Worm (Caenorhabditis elegans) whole organism, L2 larva: ENCODE measurements around the gene F43D2.7.
A peak's percentile ranks its signal among the peaks of the same experiment; 100 is the strongest.

Experiments
- C34F6.9 ChIP-seq: fragments of 150-350 bp; optimal IDR thresholded peaks from 2 replicates; lab custom pipeline; 2014; ENCODE audit warnings: missing biosample characterization, missing genetic modification characterization
- F13H6.1 ChIP-seq: sonication (generic microtip); optimal IDR thresholded peaks from 2 replicates; lab custom pipeline; 2016; ENCODE audit warnings: missing genetic modification characterization, missing compliant biosample characterization
- R02D3.7 ChIP-seq: fragments of 150-350 bp; optimal IDR thresholded peaks from 2 replicates; lab custom pipeline; 2014; ENCODE audit warnings: missing biosample characterization, missing genetic modification characterization
- Y55F3AM.14 ChIP-seq: fragments of 200-800 bp; sonication (Bioruptor generic); optimal IDR thresholded peaks from 2 replicates; lab custom pipeline; 2018; ENCODE audit warnings: mild to moderate bottlenecking, missing genetic modification characterization, missing compliant biosample characterization
- ZK546.5 ChIP-seq: sonication (generic microtip); optimal IDR thresholded peaks from 2 replicates; lab custom pipeline; 2017; ENCODE audit warnings: missing biosample characterization, missing genetic modification characterization
- alr-1 ChIP-seq: fragments of 150-350 bp; optimal IDR thresholded peaks from 2 replicates; lab custom pipeline; 2014; ENCODE audit warnings: missing biosample characterization, missing genetic modification characterization
- aly-2 ChIP-seq: fragments of 150-350 bp; optimal IDR thresholded peaks from 2 replicates; lab custom pipeline; 2014; ENCODE audit warnings: missing biosample characterization, missing genetic modification characterization
- ama-1 ChIP-seq: fragments of 150-350 bp; optimal IDR thresholded peaks from 2 replicates; lab custom pipeline; 2018; ENCODE audit warnings: inconsistent platforms
- blmp-1 ChIP-seq: sonication (generic microtip); optimal IDR thresholded peaks from 2 replicates; lab custom pipeline; 2017; ENCODE audit warnings: missing genetic modification characterization, mild to moderate bottlenecking, missing compliant biosample characterization, antibody characterized with exemption, moderate library complexity; ENCODE audit not compliant: insufficient read depth
- ceh-16 ChIP-seq: fragments of 150-350 bp; optimal IDR thresholded peaks from 2 replicates; lab custom pipeline; 2014; ENCODE audit warnings: missing biosample characterization, missing genetic modification characterization
- ceh-82 ChIP-seq: fragments of 150-350 bp; optimal IDR thresholded peaks from 2 replicates; lab custom pipeline; 2014; ENCODE audit warnings: missing biosample characterization, missing genetic modification characterization
- crh-2 ChIP-seq: sonication (generic microtip); optimal IDR thresholded peaks from 2 replicates; lab custom pipeline; 2017; ENCODE audit warnings: missing biosample characterization, missing genetic modification characterization
- egl-27 ChIP-seq: sonication (generic microtip); optimal IDR thresholded peaks from 3 replicates; lab custom pipeline; 2017; ENCODE audit warnings: missing biosample characterization, missing genetic modification reagents, missing genetic modification characterization
- elt-1 ChIP-seq: fragments of 150-350 bp; optimal IDR thresholded peaks from 2 replicates; lab custom pipeline; 2014; ENCODE audit warnings: missing biosample characterization, missing genetic modification characterization
- fos-1 ChIP-seq: fragments of 150-350 bp; optimal IDR thresholded peaks from 2 replicates; lab custom pipeline; 2014; ENCODE audit warnings: missing biosample characterization, missing genetic modification characterization
- lin-11 ChIP-seq: fragments of 150-350 bp; sonication (generic microtip); optimal IDR thresholded peaks from 2 replicates; lab custom pipeline; 2014; ENCODE audit warnings: missing biosample characterization, missing genetic modification characterization, inconsistent platforms, mixed read lengths
- lin-13 ChIP-seq: fragments of 150-350 bp; optimal IDR thresholded peaks from 2 replicates; lab custom pipeline; 2014; ENCODE audit warnings: missing biosample characterization, missing genetic modification reagents, missing genetic modification characterization
- lin-39 ChIP-seq: fragments of 150-350 bp; optimal IDR thresholded peaks from 2 replicates; lab custom pipeline; 2014; ENCODE audit warnings: missing biosample characterization, missing genetic modification reagents, missing genetic modification characterization
- lsy-2 ChIP-seq, 2 experiments: fragments of 150-350 bp in 1 of 2; sonication (generic microtip) in 1 of 2; optimal IDR thresholded peaks; 2 replicates each; lab custom pipeline; 2014 to 2017; ENCODE audit warnings: missing biosample characterization in 2 of 2, missing genetic modification characterization in 2 of 2
- mdl-1 ChIP-seq, 2 experiments: fragments of 150-350 bp in 1 of 2; sonication (generic microtip) in 1 of 2; optimal IDR thresholded peaks; 2 replicates each; lab custom pipeline; 2017; ENCODE audit warnings: missing biosample characterization in 2 of 2, missing genetic modification characterization in 2 of 2
- nhr-11 ChIP-seq: fragments of 150-350 bp; optimal IDR thresholded peaks from 2 replicates; lab custom pipeline; 2014; ENCODE audit warnings: missing biosample characterization, missing genetic modification characterization
- nhr-12 ChIP-seq: fragments of 150-350 bp; optimal IDR thresholded peaks from 2 replicates; lab custom pipeline; 2014; ENCODE audit warnings: missing biosample characterization, missing genetic modification characterization
- nhr-129 ChIP-seq: fragments of 150-350 bp; optimal IDR thresholded peaks from 2 replicates; lab custom pipeline; 2014; ENCODE audit warnings: missing biosample characterization, missing genetic modification characterization
- nhr-21 ChIP-seq: fragments of 150-350 bp; optimal IDR thresholded peaks from 2 replicates; lab custom pipeline; 2014; ENCODE audit warnings: missing biosample characterization, missing genetic modification characterization
- nhr-23 ChIP-seq: fragments of 150-350 bp; optimal IDR thresholded peaks from 2 replicates; lab custom pipeline; 2014; ENCODE audit warnings: missing biosample characterization, missing genetic modification reagents, missing genetic modification characterization
- nhr-237 ChIP-seq: fragments of 150-350 bp; optimal IDR thresholded peaks from 2 replicates; lab custom pipeline; 2014; ENCODE audit warnings: missing biosample characterization, missing genetic modification characterization
- nhr-25 ChIP-seq: fragments of 150-350 bp; sonication (generic microtip); optimal IDR thresholded peaks from 3 replicates; lab custom pipeline; 2014; ENCODE audit warnings: missing biosample characterization, missing genetic modification characterization
- nhr-77 ChIP-seq: fragments of 150-350 bp; optimal IDR thresholded peaks from 2 replicates; lab custom pipeline; 2014; ENCODE audit warnings: missing biosample characterization, missing genetic modification characterization
- peb-1 ChIP-seq: fragments of 150-350 bp; optimal IDR thresholded peaks from 2 replicates; lab custom pipeline; 2014; ENCODE audit warnings: missing biosample characterization, missing genetic modification characterization
- sem-4 ChIP-seq: fragments of 150-350 bp; optimal IDR thresholded peaks from 2 replicates; lab custom pipeline; 2014; ENCODE audit warnings: missing biosample characterization, missing genetic modification reagents, missing genetic modification characterization
- skn-1 ChIP-seq: sonication (generic microtip); optimal IDR thresholded peaks from 2 replicates; lab custom pipeline; 2017; ENCODE audit warnings: missing biosample characterization, missing genetic modification characterization
- sma-3 ChIP-seq: sonication (generic microtip); optimal IDR thresholded peaks from 2 replicates; lab custom pipeline; 2016; ENCODE audit warnings: missing genetic modification reagents, missing genetic modification characterization, missing compliant biosample characterization
- sma-9 ChIP-seq, 2 experiments: fragments of 150-350 bp in 1 of 2; sonication (generic microtip) in 1 of 2; optimal IDR thresholded peaks; 2 replicates each; lab custom pipeline; 2014 to 2016; ENCODE audit warnings: missing genetic modification characterization in 2 of 2, mild to moderate bottlenecking in 1 of 2, missing biosample characterization in 1 of 2, missing compliant biosample characterization in 1 of 2, missing genetic modification reagents in 1 of 2, moderate library complexity in 1 of 2
- snpc-4 ChIP-seq: fragments of 150-350 bp; optimal IDR thresholded peaks from 2 replicates; lab custom pipeline; 2014; ENCODE audit warnings: missing biosample characterization, missing genetic modification characterization
- unc-39 ChIP-seq: fragments of 150-350 bp; optimal IDR thresholded peaks from 2 replicates; lab custom pipeline; 2014; ENCODE audit warnings: missing biosample characterization, missing genetic modification characterization
- unc-62 ChIP-seq: fragments of 150-350 bp; optimal IDR thresholded peaks from 2 replicates; lab custom pipeline; 2014; ENCODE audit warnings: missing biosample characterization, missing genetic modification reagents, missing genetic modification characterization
- zag-1 ChIP-seq: fragments of 150-350 bp; optimal IDR thresholded peaks from 2 replicates; lab custom pipeline; 2014; ENCODE audit warnings: missing biosample characterization, missing genetic modification characterization
- ztf-11 ChIP-seq: sonication (generic microtip); optimal IDR thresholded peaks from 2 replicates; lab custom pipeline; 2017; ENCODE audit warnings: missing biosample characterization, missing genetic modification characterization
- ztf-4 ChIP-seq: fragments of 150-350 bp; optimal IDR thresholded peaks from 2 replicates; lab custom pipeline; 2014; ENCODE audit warnings: missing biosample characterization, missing genetic modification characterization

Gene F43D2.7

ce11 chrV:14688097-14688912 is 48.3 kb upstream of the F43D2.7 start, which contains the start of gene C47E8.11 (continued):
- TF ChIP-seq ZK546.5 (tag; lab: Kevin White, UChicago), result no peak
- peak; percentile 93 for TF ChIP-seq skn-1 (tag; lab: Kevin White, UChicago)
- TF ChIP-seq mdl-1 (tag; optimal IDR thresholded peaks at IDR 0.05; lab: Kevin White, UChicago), result no peak
- no peak for TF ChIP-seq ztf-11 (tag; lab: Kevin White, UChicago)
- no peak for TF ChIP-seq unc-39
- TF ChIP-seq nhr-129, result peak; percentile 65
- no peak for TF ChIP-seq nhr-23 (tag; lab: Kevin White, UChicago)
- TF ChIP-seq crh-2 (tag; lab: Kevin White, UChicago), result peak; percentile 76
- no peak for TF ChIP-seq Y55F3AM.14 (GFP tag; lab: Kevin White, UChicago)
- no peak for TF ChIP-seq lin-39 (tag; lab: Kevin White, UChicago)
- TF ChIP-seq ztf-4, result peak; percentile 92
- no peak for TF ChIP-seq alr-1
- peak; percentile 44 for TF ChIP-seq snpc-4 (tag; lab: Kevin White, UChicago)
- no peak for TF ChIP-seq lin-11 (tag; lab: Kevin White, UChicago)
- peak; percentile 31 for TF ChIP-seq sem-4
- TF ChIP-seq nhr-25 (tag; lab: Kevin White, UChicago), result peak; percentile 14
- TF ChIP-seq nhr-11 (tag; lab: Kevin White, UChicago), result no peak
- TF ChIP-seq C34F6.9 (tag; lab: Kevin White, UChicago), result peak; percentile 61
- no peak for TF ChIP-seq R02D3.7 (tag; lab: Kevin White, UChicago)

- TF ChIP-seq lin-11 (tag; lab: Kevin White, UChicago) (peak; percentile 56), nhr-25 (tag; lab: Kevin White, UChicago) (no peak), ztf-4 (peak; percentile 16), skn-1 (tag; lab: Kevin White, UChicago) (peak; percentile 21), ama-1 (lab: Kevin White, UChicago) (peak; percentile 60), ceh-16 (tag; lab: Kevin White, UChicago) (no peak), zag-1 (tag; lab: Kevin White, UChicago) (no peak)
These were observed 47.4 kb upstream of the F43D2.7 start for ce11 chrV:14687106-14687964.

- TF ChIP-seq nhr-12 (tag; lab: Kevin White, UChicago) (no peak), C34F6.9 (tag; lab: Kevin White, UChicago) (no peak), ama-1 (lab: Kevin White, UChicago) (peak; percentile 90), lin-13 (GFP tag; lab: Kevin White, UChicago) (no peak), skn-1 (tag; lab: Kevin White, UChicago) (peak; percentile 12), nhr-129 (peak; percentile 32)
These were observed 46.5 kb upstream of the F43D2.7 start for ce11 chrV:14686231-14687105.

ce11 chrV:14685435-14686058 is 45.6 kb upstream of the F43D2.7 start, which contains the start of gene C47E8.4:
TSS of gene C47E8.4 (minus strand) at chrV:14685485.
- TF ChIP-seq alr-1 (no peak), lin-39 (tag; lab: Kevin White, UChicago) (peak; percentile 68), nhr-77 (tag; lab: Kevin White, UChicago) (peak; percentile 83), elt-1 (tag; lab: Kevin White, UChicago) (no peak), aly-2 (tag; lab: Kevin White, UChicago) (no peak), ZK546.5 (tag; lab: Kevin White, UChicago) (peak; percentile 70), egl-27 (tag; lab: Kevin White, UChicago) (peak; percentile 95), ztf-11 (tag; lab: Kevin White, UChicago) (peak; percentile 68), sma-9 (GFP tag; optimal IDR thresholded peaks at IDR 0.05; lab: Kevin White, UChicago) (peak; percentile 99), sma-9 (tag; optimal IDR thresholded peaks at IDR 0.05; lab: Kevin White, UChicago) (no peak), zag-1 (tag; lab: Kevin White, UChicago) (peak; percentile 93), C34F6.9 (tag; lab: Kevin White, UChicago) (peak; percentile 99), lsy-2 (tag; optimal IDR thresholded peaks at IDR 0.05; lab: Kevin White, UChicago) (peak; percentile 97 to 98), peb-1 (tag; lab: Kevin White, UChicago) (no peak), R02D3.7 (tag; lab: Kevin White, UChicago) (peak; percentile 81), F13H6.1 (tag; lab: Kevin White, UChicago) (peak; percentile 98), ceh-82 (tag; lab: Kevin White, UChicago) (peak; percentile 61), fos-1 (tag; lab: Kevin White, UChicago) (peak; percentile 89), nhr-21 (peak; percentile 98), unc-62 (GFP tag; lab: Kevin White, UChicago) (peak; percentile 83), sma-3 (GFP tag; lab: Kevin White, UChicago) (peak; percentile 99), blmp-1 (tag; lab: Kevin White, UChicago) (peak; percentile 89), ztf-4 (peak; percentile 98), mdl-1 (tag; optimal IDR thresholded peaks at IDR 0.05; lab: Kevin White, UChicago) (peak; percentile 11 to 74), nhr-237 (peak; percentile 75)
